Worm (Caenorhabditis elegans): ENCODE results near the gene cal-1.

DNA sequence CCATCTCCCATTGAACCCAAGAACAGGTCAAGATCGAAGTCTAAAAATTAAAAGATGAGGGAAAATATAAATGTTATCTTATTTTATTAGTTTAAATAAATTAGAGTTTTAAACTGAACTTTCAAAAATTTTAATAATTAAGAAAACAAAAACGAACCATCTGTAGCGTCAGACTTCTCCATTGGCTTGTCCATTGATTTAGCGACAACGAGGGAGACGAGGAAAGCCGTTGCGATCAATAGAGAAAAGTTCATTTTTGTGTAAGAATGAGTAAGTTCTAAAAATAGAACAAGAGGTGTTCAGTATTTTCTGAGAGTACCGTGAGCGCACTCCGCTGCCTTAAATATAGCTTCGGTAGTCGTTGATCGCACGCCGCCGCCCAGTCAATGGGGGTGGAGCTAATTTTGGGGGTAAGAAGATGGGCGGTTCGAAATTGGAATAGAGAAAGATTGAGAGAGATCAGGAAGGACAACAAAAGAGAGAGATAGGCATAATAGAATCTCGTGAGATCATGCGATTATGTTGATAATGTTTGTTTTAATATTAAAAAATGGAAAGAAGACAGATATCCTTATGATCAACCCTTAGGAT lies 33.1 kb upstream of the cal-1 start, which contains the start of gene F45D3.3:
- no peak for TF ChIP-seq jun-1 (tag; optimal IDR thresholded peaks at IDR 0.05)
- TF ChIP-seq lin-39 (tag; optimal IDR thresholded peaks at IDR 0.05) = no peak
- TF ChIP-seq R02D3.7 (tag; optimal IDR thresholded peaks at IDR 0.05) = no peak
- TF ChIP-seq ceh-9 (tag; optimal IDR thresholded peaks at IDR 0.05) = no peak
- no peak for TF ChIP-seq ceh-82 (tag; optimal IDR thresholded peaks at IDR 0.05)
- peak; percentile 91 for TF ChIP-seq ama-1 (optimal IDR thresholded peaks at IDR 0.05)
- TF ChIP-seq aly-2 (tag; optimal IDR thresholded peaks at IDR 0.05) = no peak
- peak; percentile 35 for TF ChIP-seq nhr-25 (tag; optimal IDR thresholded peaks at IDR 0.05)
- no peak for TF ChIP-seq skn-1 (tag; optimal IDR thresholded peaks at IDR 0.05)
- TF ChIP-seq mdl-1 (tag; optimal IDR thresholded peaks at IDR 0.05) = no peak
- no peak for TF ChIP-seq nhr-11 (tag; optimal IDR thresholded peaks at IDR 0.05)

Data from whole organism, L3 larva.